Worm (Caenorhabditis elegans) whole organism, young adult: ENCODE measurements around the gene C31H1.2.

Experiments
- B0019.2 ChIP-seq: fragments of 200-800 bp; sonication (Bioruptor generic); conservative IDR thresholded peaks from 2 replicates; pipeline ENCODE4 v1.3.6; 2022; ENCODE audit warnings: missing genetic modification reagents, missing genetic modification characterization, missing compliant biosample characterization
- ama-1 ChIP-seq, 3 experiments: fragments of 150-350 bp in 1 of 3; sonication (generic microtip) in 2 of 3; optimal IDR thresholded peaks; 2 replicates each; lab custom pipeline; 2014 to 2018; ENCODE audit warnings: missing biosample characterization in 2 of 3, missing genetic modification characterization in 2 of 3, missing genetic modification reagents in 2 of 3
- aptf-3 ChIP-seq: fragments of 200-800 bp; sonication (Bioruptor generic); IDR thresholded peaks from 2 replicates; pipeline ENCODE4 v1.3.6; 2022; ENCODE audit warnings: missing genetic modification characterization, missing compliant biosample characterization
- attf-5 ChIP-seq: fragments of 200-800 bp; sonication (Bioruptor generic); optimal IDR thresholded peaks from 2 replicates; lab custom pipeline; 2018; ENCODE audit warnings: mild to moderate bottlenecking, missing genetic modification characterization, missing compliant biosample characterization
- cebp-1 ChIP-seq, 2 experiments: fragments of 200-800 bp in 1 of 2; sonication (Bioruptor generic) in 1 of 2; sonication (generic microtip) in 1 of 2; IDR thresholded peaks in 1 of 2; optimal IDR thresholded peaks in 1 of 2; 2 replicates each; pipeline versions ENCODE4 v1.3.6 to Lab custom; 2017 to 2022; ENCODE audit warnings: missing compliant biosample characterization in 2 of 2, missing genetic modification characterization in 2 of 2, mild to moderate bottlenecking in 1 of 2, missing genetic modification reagents in 1 of 2, moderate library complexity in 1 of 2
- lag-1 ChIP-seq: fragments of 200-800 bp; sonication (Bioruptor generic); IDR thresholded peaks from 2 replicates; pipeline ENCODE4 v1.3.6; 2022; ENCODE audit warnings: missing genetic modification reagents, missing genetic modification characterization, missing compliant biosample characterization
- lin-40 ChIP-seq: sonication (generic microtip); optimal IDR thresholded peaks from 2 replicates; lab custom pipeline; 2016; ENCODE audit warnings: missing genetic modification characterization, mild to moderate bottlenecking, missing compliant biosample characterization, missing genotype, missing genetic modification reagents
- unc-62 ChIP-seq: fragments of 150-350 bp; optimal IDR thresholded peaks from 2 replicates; lab custom pipeline; 2014; ENCODE audit warnings: missing biosample characterization, missing genetic modification reagents, missing genetic modification characterization

DNA sequence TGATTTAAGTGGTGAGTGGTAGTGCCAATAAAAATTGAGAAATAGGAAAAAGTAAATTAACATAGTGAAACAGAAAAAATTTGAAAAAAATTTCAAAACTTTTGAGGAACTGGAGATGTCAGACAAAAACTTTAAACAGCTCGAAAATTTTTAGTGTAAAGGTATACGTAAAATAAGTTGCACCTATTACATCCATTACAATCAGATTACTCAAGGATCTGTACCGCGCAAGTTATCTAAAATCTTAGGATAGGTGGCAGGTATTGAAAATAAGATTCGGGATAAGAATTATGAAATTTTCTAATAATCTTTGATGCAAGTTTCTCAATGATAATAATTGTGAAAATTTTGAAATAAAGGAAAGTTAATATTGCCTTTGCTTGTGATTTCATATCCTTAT lies 24.3 kb upstream of the C31H1.2 start:
- TF ChIP-seq ama-1 (optimal IDR thresholded peaks at IDR 0.05; lab: Kevin White, UChicago), result no peak
- no peak for TF ChIP-seq ama-1 (GFP tag; optimal IDR thresholded peaks at IDR 0.05; lab: Kevin White, UChicago)
- TF ChIP-seq lin-40 (tag; lab: Kevin White, UChicago), result no peak
- no peak for TF ChIP-seq B0019.2 (GFP tag; lab: Robert Waterston, UW)
- TF ChIP-seq cebp-1 (GFP tag; IDR thresholded peaks at IDR 0.05; lab: Robert Waterston, UW), result no peak
- no peak for TF ChIP-seq cebp-1 (tag; optimal IDR thresholded peaks at IDR 0.05; lab: Kevin White, UChicago)
- no peak for TF ChIP-seq attf-5 (GFP tag; lab: Kevin White, UChicago)
- TF ChIP-seq lag-1, result no peak
- no peak for TF ChIP-seq aptf-3 (GFP tag; lab: Robert Waterston, UW)
- TF ChIP-seq unc-62, result no peak
